Worm (Caenorhabditis elegans) whole organism, L4 larva: ENCODE data around the gene W02A2.12.

Source experiments
- T20F7.1 ChIP-seq: fragments of 200-800 bp; sonication (Bioruptor generic); optimal IDR thresholded peaks from 2 replicates; lab custom pipeline; 2018; ENCODE audit warnings: mild to moderate bottlenecking, missing genetic modification characterization, missing compliant biosample characterization
- Y105C5A.15 ChIP-seq: fragments of 200-800 bp; sonication (Bioruptor generic); IDR thresholded peaks from 2 replicates; pipeline ENCODE4 v1.3.6; 2022; ENCODE audit warnings: missing genetic modification characterization, missing compliant biosample characterization
- ZK546.5 ChIP-seq, 2 experiments: sonication (generic microtip); optimal IDR thresholded peaks; 2 replicates each; lab custom pipeline; 2017; ENCODE audit warnings: missing biosample characterization in 2 of 2, missing genetic modification characterization in 2 of 2
- aha-1 ChIP-seq: fragments of 150-350 bp; peaks from one replicate; lab custom pipeline; 2014; ENCODE audit warnings: missing biosample characterization, missing genetic modification characterization
- ceh-20 ChIP-seq: fragments of 200-800 bp; sonication (Bioruptor generic); IDR thresholded peaks from 2 replicates; pipeline ENCODE4 v1.3.6; 2022; ENCODE audit warnings: missing genetic modification reagents, missing genetic modification characterization, missing compliant biosample characterization
- ceh-32 ChIP-seq: sonication (generic microtip); optimal IDR thresholded peaks from 2 replicates; lab custom pipeline; 2016; ENCODE audit warnings: mild to moderate bottlenecking, missing genetic modification characterization, missing compliant biosample characterization; ENCODE audit not compliant: poor library complexity
- ceh-82 ChIP-seq: sonication (generic microtip); optimal IDR thresholded peaks from 2 replicates; lab custom pipeline; 2017; ENCODE audit warnings: missing biosample characterization, missing genetic modification characterization
- ctbp-1 ChIP-seq: fragments of 200-800 bp; sonication (Bioruptor generic); IDR thresholded peaks from 2 replicates; pipeline ENCODE4 v1.3.6; 2022; ENCODE audit warnings: missing genetic modification reagents, missing genetic modification characterization, missing compliant biosample characterization
- daf-12 ChIP-seq: fragments of 150-350 bp; optimal IDR thresholded peaks from 2 replicates; lab custom pipeline; 2014; ENCODE audit warnings: missing biosample characterization, missing genetic modification reagents, missing genetic modification characterization
- daf-16 ChIP-seq, 3 experiments: sonication (generic microtip); optimal IDR thresholded peaks; 2 replicates each; lab custom pipeline; 2016 to 2017; ENCODE audit warnings: missing genetic modification characterization in 3 of 3, missing genetic modification reagents in 3 of 3, mild to moderate bottlenecking in 2 of 3, missing compliant biosample characterization in 2 of 3, missing biosample characterization in 1 of 3, moderate library complexity in 1 of 3
- daf-19 ChIP-seq: fragments of 200-800 bp; sonication (Bioruptor generic); conservative IDR thresholded peaks from 2 replicates; pipeline ENCODE4 v1.3.6; 2022; ENCODE audit warnings: missing genetic modification characterization, missing compliant biosample characterization
- dmd-6 ChIP-seq: fragments of 200-800 bp; sonication (Bioruptor generic); IDR thresholded peaks from 2 replicates; pipeline ENCODE4 v1.3.6; 2022; ENCODE audit warnings: missing genetic modification reagents, missing genetic modification characterization, missing compliant biosample characterization
- dve-1 ChIP-seq: sonication (generic microtip); optimal IDR thresholded peaks from 2 replicates; lab custom pipeline; 2017; ENCODE audit warnings: antibody characterized with exemption, mild to moderate bottlenecking, missing genetic modification characterization, missing compliant biosample characterization; ENCODE audit not compliant: insufficient read depth
- egl-43 ChIP-seq: fragments of 200-800 bp; sonication (Bioruptor generic); IDR thresholded peaks from 2 replicates; pipeline ENCODE4 v1.3.6; 2022; ENCODE audit warnings: missing genetic modification reagents, missing genetic modification characterization, missing compliant biosample characterization
- fos-1 ChIP-seq: fragments of 150-350 bp; optimal IDR thresholded peaks from 2 replicates; lab custom pipeline; 2014; ENCODE audit warnings: missing biosample characterization, missing genetic modification characterization
- hlh-11 ChIP-seq: fragments of 200-800 bp; sonication (Bioruptor generic); optimal IDR thresholded peaks from 2 replicates; lab custom pipeline; 2018; ENCODE audit warnings: mild to moderate bottlenecking, missing genetic modification characterization, missing compliant biosample characterization
- hlh-30 ChIP-seq: sonication (generic microtip); optimal IDR thresholded peaks from 2 replicates; lab custom pipeline; 2017; ENCODE audit warnings: antibody characterized with exemption, mild to moderate bottlenecking, missing genetic modification characterization, missing compliant biosample characterization; ENCODE audit not compliant: insufficient read depth
- jun-1 ChIP-seq: fragments of 150-350 bp; optimal IDR thresholded peaks from 2 replicates; lab custom pipeline; 2014; ENCODE audit warnings: missing biosample characterization, missing genetic modification reagents, missing genetic modification characterization
- lim-7 ChIP-seq: fragments of 200-800 bp; sonication (Bioruptor generic); IDR thresholded peaks from 2 replicates; pipeline ENCODE4 v1.3.6; 2022; ENCODE audit warnings: missing genetic modification characterization, missing compliant biosample characterization
- lin-1 ChIP-seq: fragments of 200-800 bp; sonication (Bioruptor generic); IDR thresholded peaks from 2 replicates; pipeline ENCODE4 v1.3.6; 2022; ENCODE audit warnings: missing genetic modification reagents, missing genetic modification characterization, missing compliant biosample characterization
- lsy-2 ChIP-seq, 2 experiments: fragments of 150-350 bp in 1 of 2; sonication (generic microtip) in 1 of 2; optimal IDR thresholded peaks; 2 replicates each; lab custom pipeline; 2014 to 2017; ENCODE audit warnings: missing biosample characterization in 2 of 2, missing genetic modification characterization in 2 of 2
- mdt-29 ChIP-seq: fragments of 200-800 bp; sonication (Bioruptor generic); IDR thresholded peaks from 2 replicates; pipeline ENCODE4 v1.3.6; 2022; ENCODE audit warnings: missing genetic modification reagents, missing genetic modification characterization, missing compliant biosample characterization
- mes-2 ChIP-seq: sonication (generic microtip); optimal IDR thresholded peaks from 2 replicates; lab custom pipeline; 2016; ENCODE audit warnings: missing genotype, mild to moderate bottlenecking, missing genetic modification characterization, missing compliant biosample characterization; ENCODE audit not compliant: poor library complexity, severe bottlenecking
- mxl-3 ChIP-seq: fragments of 200-800 bp; sonication (Bioruptor generic); optimal IDR thresholded peaks from 2 replicates; lab custom pipeline; 2018; ENCODE audit warnings: mild to moderate bottlenecking, missing genetic modification characterization, missing compliant biosample characterization
- nhr-10 ChIP-seq: fragments of 150-350 bp; optimal IDR thresholded peaks from 2 replicates; lab custom pipeline; 2014; ENCODE audit warnings: missing biosample characterization, missing genetic modification characterization
- nhr-28 ChIP-seq: fragments of 150-350 bp; optimal IDR thresholded peaks from 2 replicates; lab custom pipeline; 2014; ENCODE audit warnings: missing biosample characterization, missing genetic modification characterization
- nhr-48 ChIP-seq: sonication (generic microtip); optimal IDR thresholded peaks from 2 replicates; lab custom pipeline; 2016; ENCODE audit warnings: mild to moderate bottlenecking, missing genetic modification characterization, missing compliant biosample characterization
- nhr-6 ChIP-seq: fragments of 150-350 bp; optimal IDR thresholded peaks from 2 replicates; lab custom pipeline; 2014; ENCODE audit warnings: missing biosample characterization, missing genetic modification characterization
- nhr-77 ChIP-seq: fragments of 150-350 bp; optimal IDR thresholded peaks from 2 replicates; lab custom pipeline; 2014; ENCODE audit warnings: missing biosample characterization, missing genetic modification characterization
- pha-4 ChIP-seq, 2 experiments: fragments of 150-350 bp in 1 of 2; fragments of 200-800 bp in 1 of 2; sonication (Bioruptor generic) in 1 of 2; IDR thresholded peaks in 1 of 2; optimal IDR thresholded peaks in 1 of 2; 2 replicates each; pipeline versions ENCODE4 v1.3.6 to Lab custom; 2014 to 2022; ENCODE audit warnings: missing genetic modification characterization in 2 of 2, missing genetic modification reagents in 2 of 2, missing biosample characterization in 1 of 2, missing compliant biosample characterization in 1 of 2
- php-3 ChIP-seq: fragments of 200-800 bp; sonication (Bioruptor generic); IDR thresholded peaks from 2 replicates; pipeline ENCODE4 v1.3.6; 2022; ENCODE audit warnings: missing genetic modification reagents, missing genetic modification characterization, missing compliant biosample characterization
- pqm-1 ChIP-seq: sonication (generic microtip); optimal IDR thresholded peaks from 2 replicates; lab custom pipeline; 2017; ENCODE audit warnings: missing biosample characterization, missing genetic modification characterization
- skn-1 ChIP-seq: fragments of 150-350 bp; optimal IDR thresholded peaks from 2 replicates; lab custom pipeline; 2014; ENCODE audit warnings: missing biosample characterization, missing genetic modification characterization
- spr-3 ChIP-seq: fragments of 200-800 bp; sonication (Bioruptor generic); optimal IDR thresholded peaks from 2 replicates; lab custom pipeline; 2018; ENCODE audit warnings: mild to moderate bottlenecking, missing genetic modification characterization, missing compliant biosample characterization
- tra-1 ChIP-seq: fragments of 200-800 bp; sonication (Bioruptor generic); IDR thresholded peaks from 2 replicates; pipeline ENCODE4 v1.3.6; 2022; ENCODE audit warnings: missing genetic modification reagents, missing genetic modification characterization, missing compliant biosample characterization
- unc-62 ChIP-seq, 3 experiments: fragments of 150-350 bp in 1 of 3; sonication (generic microtip); optimal IDR thresholded peaks in 2 of 3; peaks in 1 of 3; 1 replicate in 1 of 3; 2 replicates in 2 of 3; lab custom pipeline; 2014 to 2017; ENCODE audit warnings: missing biosample characterization in 3 of 3, missing genetic modification characterization in 3 of 3, missing genetic modification reagents in 3 of 3, missing genotype in 1 of 3
- zag-1 ChIP-seq: fragments of 150-350 bp; optimal IDR thresholded peaks from 2 replicates; lab custom pipeline; 2014; ENCODE audit warnings: missing biosample characterization, missing genetic modification characterization
- zfp-2 ChIP-seq: sonication (generic microtip); optimal IDR thresholded peaks from 2 replicates; lab custom pipeline; 2016; ENCODE audit warnings: mild to moderate bottlenecking, missing genetic modification characterization, missing compliant biosample characterization
- zfp-3 ChIP-seq: fragments of 200-800 bp; sonication (Bioruptor generic); conservative IDR thresholded peaks from 2 replicates; pipeline ENCODE4 v1.3.6; 2022; ENCODE audit warnings: missing genetic modification reagents, missing genetic modification characterization, missing compliant biosample characterization
- zip-2 ChIP-seq: fragments of 150-350 bp; optimal IDR thresholded peaks from 2 replicates; lab custom pipeline; 2014; ENCODE audit warnings: missing biosample characterization, missing genetic modification characterization
- ztf-11 ChIP-seq: fragments of 150-350 bp; optimal IDR thresholded peaks from 2 replicates; lab custom pipeline; 2014; ENCODE audit warnings: missing biosample characterization, missing genetic modification characterization
- ztf-7 ChIP-seq: fragments of 150-350 bp; optimal IDR thresholded peaks from 2 replicates; lab custom pipeline; 2014; ENCODE audit warnings: missing biosample characterization, missing genetic modification characterization

W02A2.12 gene

ce11 chrIV:13328059-13328458, 20.6 kb downstream of the W02A2.12 start, which contains the start of gene far-6:
far-6 (plus strand) TSS chrIV:13328359.
- no peak for TF ChIP-seq lsy-2 (tag; optimal IDR thresholded peaks at IDR 0.05; lab: Kevin White, UChicago)
- TF ChIP-seq spr-3 (GFP tag; lab: Kevin White, UChicago) = no peak
- TF ChIP-seq mdt-29 = no peak
- TF ChIP-seq jun-1 = no peak
- no peak for TF ChIP-seq ceh-20 (GFP tag; lab: Robert Waterston, UW)

ce11 chrIV:13327064-13327463, 21.6 kb downstream of the W02A2.12 start:
- TF ChIP-seq dve-1 (tag; lab: Kevin White, UChicago) = peak; percentile 94
- no peak for TF ChIP-seq spr-3 (GFP tag; lab: Kevin White, UChicago)
- TF ChIP-seq daf-19 = no peak
- TF ChIP-seq T20F7.1 (GFP tag; lab: Kevin White, UChicago) = peak; percentile 35
- peak; percentile 61 for TF ChIP-seq hlh-11 (tag; lab: Kevin White, UChicago)
- peak in 1 of 2 experiments; percentile 56 for TF ChIP-seq unc-62 (GFP tag; optimal IDR thresholded peaks at IDR 0.05 in 1 of 2; lab: Kevin White, UChicago)
- no peak for TF ChIP-seq unc-62 (tag; optimal IDR thresholded peaks at IDR 0.05; lab: Kevin White, UChicago)
- peak; percentile 60; the same call in 1 of the 2 replicates for TF ChIP-seq lin-1
- no peak for TF ChIP-seq ctbp-1 (GFP tag; lab: Robert Waterston, UW)
- TF ChIP-seq nhr-28 (tag; lab: Kevin White, UChicago) = peak; percentile 89
- TF ChIP-seq ZK546.5 (tag; optimal IDR thresholded peaks at IDR 0.05; lab: Kevin White, UChicago) = no peak
- TF ChIP-seq tra-1 (GFP tag; lab: Robert Waterston, UW) = peak; percentile 72; the same call in 1 of the 2 replicates
- peak in 1 of 2 experiments; percentile 39 for TF ChIP-seq lsy-2 (tag; optimal IDR thresholded peaks at IDR 0.05; lab: Kevin White, UChicago)
- peak; percentile 24 for TF ChIP-seq aha-1 (tag; lab: Kevin White, UChicago)
- peak; percentile 26 for TF ChIP-seq hlh-30
- peak; percentile 97 for TF ChIP-seq dmd-6 (GFP tag; lab: Robert Waterston, UW)
- peak; percentile 96 for TF ChIP-seq pqm-1 (tag; lab: Kevin White, UChicago)
- no peak for TF ChIP-seq ztf-7
- no peak for TF ChIP-seq zfp-3 (GFP tag; lab: Robert Waterston, UW)
- TF ChIP-seq nhr-48 = peak; percentile 67
- TF ChIP-seq daf-12 (tag; lab: Kevin White, UChicago) = no peak
- peak; percentile 83 for TF ChIP-seq php-3 (GFP tag; lab: Robert Waterston, UW)
- peak; percentile 70 for TF ChIP-seq ceh-20 (GFP tag; lab: Robert Waterston, UW)
- TF ChIP-seq ztf-11 (tag; lab: Kevin White, UChicago) = no peak
- peak; percentile 91 for TF ChIP-seq nhr-77 (tag; lab: Kevin White, UChicago)
- no peak for TF ChIP-seq daf-16 (GFP tag; optimal IDR thresholded peaks at IDR 0.05; lab: Kevin White, UChicago)
- TF ChIP-seq daf-16 (tag; optimal IDR thresholded peaks at IDR 0.05; lab: Kevin White, UChicago) = peak; percentile 72
- TF ChIP-seq ceh-82 (tag; lab: Kevin White, UChicago) = no peak
- TF ChIP-seq, all 104 proteins: peak for 17

ce11 chrIV:13323823-13324359, 24.7 kb downstream of the W02A2.12 start, which contains the start of gene fat-2:
fat-2 (plus strand) TSS chrIV:13323873.
- TF ChIP-seq T20F7.1 (GFP tag; lab: Kevin White, UChicago) (no peak), lim-7 (GFP tag; lab: Robert Waterston, UW) (0 out of 2 replicates have a peak, but pooled peaks have one; percentile 2), unc-62 (GFP tag; optimal IDR thresholded peaks at IDR 0.05 in 1 of 2; lab: Kevin White, UChicago) (peak in 1 of 2 experiments; percentile 92), unc-62 (tag; optimal IDR thresholded peaks at IDR 0.05; lab: Kevin White, UChicago) (no peak)

ce11 chrIV:13322429-13322828, 26.2 kb downstream of the W02A2.12 start:
- TF ChIP-seq nhr-10 (tag; lab: Kevin White, UChicago) (peak; percentile 80), ceh-20 (GFP tag; lab: Robert Waterston, UW) (peak; percentile 54; the same call in 1 of the 2 replicates), pha-4 (GFP tag; IDR thresholded peaks at IDR 0.05; lab: Robert Waterston, UW) (0 out of 2 replicates have a peak, but pooled peaks have one; percentile 35), pha-4 (tag; optimal IDR thresholded peaks at IDR 0.05; lab: Kevin White, UChicago) (no peak), fos-1 (tag; lab: Kevin White, UChicago) (no peak), mes-2 (tag; lab: Kevin White, UChicago) (peak; percentile 78), zag-1 (tag; lab: Kevin White, UChicago) (no peak), Y105C5A.15 (GFP tag; lab: Robert Waterston, UW) (0 out of 2 replicates have a peak, but pooled peaks have one; percentile 34), zip-2 (no peak), egl-43 (GFP tag; lab: Robert Waterston, UW) (no peak), jun-1 (peak; percentile 52), mxl-3 (GFP tag; lab: Kevin White, UChicago) (peak; percentile 59), nhr-6 (peak; percentile 88), spr-3 (GFP tag; lab: Kevin White, UChicago) (no peak), zfp-2 (tag; lab: Kevin White, UChicago) (no peak), ceh-32 (tag; lab: Kevin White, UChicago) (no peak), hlh-11 (tag; lab: Kevin White, UChicago) (peak; percentile 96), skn-1 (no peak), hlh-30 (peak; percentile 88)
